Fruit fly (Drosophila melanogaster) whole organism, embryonic: ENCODE data around the gene Tusp.

Experiments used
- Bdp1 ChIP-seq: fragments of 200-800 bp; sonication (Bioruptor generic); optimal IDR thresholded peaks from 3 replicates; lab custom pipeline; 2016; ENCODE audit warnings: missing biosample characterization, missing genetic modification characterization
- C15 ChIP-seq: fragments of 200-800 bp; sonication (Bioruptor generic); IDR thresholded peaks from 3 replicates; pipeline ENCODE4 v1.3.6; 2022; ENCODE audit warnings: missing biosample characterization, missing genetic modification characterization
- CG10209 ChIP-seq: fragments of 200-800 bp; sonication (Bioruptor generic); optimal IDR thresholded peaks from 3 replicates; lab custom pipeline; 2017; ENCODE audit warnings: missing biosample characterization, mild to moderate bottlenecking, missing genetic modification characterization, missing genetic modification reagents
- CG10654 ChIP-seq: fragments of 200-800 bp; sonication (Bioruptor generic); optimal IDR thresholded peaks from 2 replicates; lab custom pipeline; 2016; ENCODE audit warnings: missing biosample characterization, missing genetic modification characterization
- CG11456 ChIP-seq: fragments of 200-800 bp; sonication (Bioruptor generic); IDR thresholded peaks from 3 replicates; pipeline ENCODE4 v1.3.6; 2022; ENCODE audit warnings: missing biosample characterization, missing genetic modification characterization
- CG14050 ChIP-seq: fragments of 200-800 bp; sonication (Bioruptor generic); IDR thresholded peaks from 3 replicates; pipeline ENCODE4 v1.3.6; 2022; ENCODE audit warnings: missing biosample characterization, missing genetic modification characterization
- CG14441 ChIP-seq: fragments of 200-800 bp; sonication (Bioruptor generic); IDR thresholded peaks from 2 replicates; pipeline ENCODE4 v1.3.6; 2022; ENCODE audit warnings: missing biosample characterization, missing genetic modification characterization
- CG15073 ChIP-seq: fragments of 200-800 bp; sonication (Bioruptor generic); optimal IDR thresholded peaks from 2 replicates; lab custom pipeline; 2016; ENCODE audit warnings: missing biosample characterization, missing genetic modification characterization
- CG16863 ChIP-seq: fragments of 200-800 bp; sonication (Bioruptor generic); optimal IDR thresholded peaks from 3 replicates; lab custom pipeline; 2016; ENCODE audit warnings: missing biosample characterization, missing genetic modification characterization
- CG17328 ChIP-seq: fragments of 200-800 bp; sonication (Bioruptor generic); IDR thresholded peaks from 2 replicates; pipeline ENCODE4 v1.3.6; 2022; ENCODE audit warnings: missing biosample characterization, missing genetic modification characterization
- CG17359 ChIP-seq: fragments of 200-800 bp; sonication (Bioruptor generic); optimal IDR thresholded peaks from 3 replicates; lab custom pipeline; 2018; ENCODE audit warnings: missing biosample characterization, mild to moderate bottlenecking, missing genetic modification characterization, moderate library complexity
- CG17829 ChIP-seq: fragments of 200-800 bp; optimal IDR thresholded peaks from 2 replicates; lab custom pipeline; 2019; ENCODE audit warnings: missing biosample characterization, mild to moderate bottlenecking, missing genetic modification characterization, moderate library complexity
- CG1792 ChIP-seq: fragments of 200-800 bp; sonication (Bioruptor generic); optimal IDR thresholded peaks from 2 replicates; lab custom pipeline; 2016; ENCODE audit warnings: missing biosample characterization, missing genetic modification characterization
- CG1832 ChIP-seq: fragments of 200-800 bp; sonication (Bioruptor generic); optimal IDR thresholded peaks from 2 replicates; lab custom pipeline; 2017; ENCODE audit warnings: missing biosample characterization, mild to moderate bottlenecking, missing genetic modification characterization, inconsistent platforms
- CG34376 ChIP-seq: fragments of 200-800 bp; sonication (Bioruptor generic); optimal IDR thresholded peaks from 2 replicates; lab custom pipeline; 2018; ENCODE audit warnings: missing biosample characterization, mild to moderate bottlenecking, missing genetic modification characterization
- CG42726 ChIP-seq: fragments of 200-800 bp; sonication (Bioruptor generic); IDR thresholded peaks from 2 replicates; pipeline ENCODE4 v1.3.6; 2022; ENCODE audit warnings: missing biosample characterization, missing genetic modification characterization; ENCODE audit not compliant: partially characterized antibody
- CG6254 ChIP-seq: fragments of 200-800 bp; sonication (Bioruptor generic); optimal IDR thresholded peaks from 3 replicates; lab custom pipeline; 2017; ENCODE audit warnings: mild to moderate bottlenecking, missing biosample characterization, missing genetic modification reagents, missing genetic modification characterization
- CG6791 ChIP-seq: fragments of 200-800 bp; sonication (Bioruptor generic); IDR thresholded peaks from 3 replicates; pipeline ENCODE4 v1.3.6; 2022; ENCODE audit warnings: missing biosample characterization, missing genetic modification characterization; ENCODE audit not compliant: partially characterized antibody
- CG7839 ChIP-seq: fragments of 200-800 bp; sonication (Bioruptor generic); optimal IDR thresholded peaks from 3 replicates; lab custom pipeline; 2018; ENCODE audit warnings: missing biosample characterization, mild to moderate bottlenecking, missing genetic modification characterization, moderate library complexity
- CG8281 ChIP-seq: fragments of 200-800 bp; sonication (Bioruptor generic); optimal IDR thresholded peaks from 2 replicates; lab custom pipeline; 2018; ENCODE audit warnings: missing biosample characterization, mild to moderate bottlenecking, missing genetic modification characterization, moderate library complexity
- CG9609 ChIP-seq: fragments of 200-800 bp; sonication (Bioruptor generic); optimal IDR thresholded peaks from 3 replicates; lab custom pipeline; 2016; ENCODE audit warnings: missing biosample characterization, missing genetic modification characterization
- CrebB ChIP-seq: fragments of 200-800 bp; sonication (Bioruptor generic); optimal IDR thresholded peaks from 3 replicates; lab custom pipeline; 2018; ENCODE audit warnings: missing biosample characterization, mild to moderate bottlenecking, missing genetic modification characterization
- HHEX ChIP-seq: fragments of 200-800 bp; sonication (Bioruptor generic); optimal IDR thresholded peaks from 3 replicates; lab custom pipeline; 2017; ENCODE audit warnings: missing biosample characterization, mild to moderate bottlenecking, missing genetic modification characterization, missing genetic modification reagents
- HLHmδ ChIP-seq: fragments of 200-800 bp; sonication (Bioruptor generic); optimal IDR thresholded peaks from 2 replicates; lab custom pipeline; 2018; ENCODE audit warnings: missing biosample characterization, mild to moderate bottlenecking, missing genetic modification characterization, moderate library complexity
- Hand ChIP-seq: fragments of 200-800 bp; sonication (Bioruptor generic); optimal IDR thresholded peaks from 2 replicates; lab custom pipeline; 2017; ENCODE audit warnings: mild to moderate bottlenecking, missing biosample characterization, missing genetic modification reagents, missing genetic modification characterization
- Hr51 ChIP-seq, 2 experiments: fragments of 200-800 bp; sonication (Bioruptor generic); optimal IDR thresholded peaks; 2 replicates in 1 of 2; 3 replicates in 1 of 2; lab custom pipeline; 2016 to 2018; ENCODE audit warnings: missing biosample characterization in 2 of 2, missing genetic modification characterization in 2 of 2, mild to moderate bottlenecking in 1 of 2, moderate library complexity in 1 of 2
- Hsf ChIP-seq: fragments of 200-800 bp; sonication (Bioruptor generic); optimal IDR thresholded peaks from 3 replicates; lab custom pipeline; 2016; ENCODE audit warnings: missing biosample characterization, missing genetic modification characterization
- Nf-YB ChIP-seq: fragments of 200-800 bp; sonication (Bioruptor generic); optimal IDR thresholded peaks from 3 replicates; lab custom pipeline; 2019; ENCODE audit warnings: missing biosample characterization, mild to moderate bottlenecking, missing genetic modification characterization, moderate library complexity
- Opbp ChIP-seq: fragments of 200-800 bp; sonication (Bioruptor generic); IDR thresholded peaks from 3 replicates; pipeline ENCODE4 v1.3.6; 2022; ENCODE audit warnings: missing biosample characterization, missing genetic modification characterization; ENCODE audit not compliant: partially characterized antibody
- Poxn ChIP-seq: fragments of 200-800 bp; sonication (Bioruptor generic); IDR thresholded peaks from 2 replicates; pipeline ENCODE4 v1.3.6; 2022; ENCODE audit warnings: missing biosample characterization, missing genetic modification characterization
- Ptx1 ChIP-seq: fragments of 200-800 bp; sonication (Bioruptor generic); IDR thresholded peaks from 2 replicates; pipeline ENCODE4 v1.3.6; 2022; ENCODE audit warnings: missing biosample characterization, missing genetic modification characterization
- Six4 ChIP-seq: fragments of 200-800 bp; sonication (Bioruptor generic); optimal IDR thresholded peaks from 2 replicates; lab custom pipeline; 2016; ENCODE audit warnings: missing biosample characterization, missing genetic modification characterization
- TFAM ChIP-seq: fragments of 200-800 bp; sonication (Bioruptor generic); optimal IDR thresholded peaks from 2 replicates; lab custom pipeline; 2017; ENCODE audit warnings: missing biosample characterization, missing genetic modification characterization, inconsistent platforms
- Taf1 ChIP-seq: fragments of 200-800 bp; sonication (Bioruptor generic); IDR thresholded peaks from 2 replicates; pipeline ENCODE4 v1.3.6; 2022; ENCODE audit warnings: missing biosample characterization, missing genetic modification characterization
- cad ChIP-seq: fragments of >200 bp; optimal IDR thresholded peaks from 2 replicates; lab custom pipeline; 2017; ENCODE audit warnings: missing biosample characterization, missing genetic modification characterization
- chn ChIP-seq: fragments of 200-800 bp; sonication (Bioruptor generic); optimal IDR thresholded peaks from 2 replicates; lab custom pipeline; 2016; ENCODE audit warnings: missing biosample characterization, missing genetic modification characterization
- corto ChIP-seq: fragments of 200-800 bp; sonication (Bioruptor generic); optimal IDR thresholded peaks from 2 replicates; lab custom pipeline; 2016; ENCODE audit warnings: missing biosample characterization, mild to moderate bottlenecking, missing genetic modification characterization, moderate library complexity
- crp ChIP-seq, 2 experiments: fragments of 200-800 bp; sonication (Bioruptor generic); optimal IDR thresholded peaks; 2 replicates in 1 of 2; 3 replicates in 1 of 2; lab custom pipeline; 2017; ENCODE audit warnings: missing biosample characterization in 2 of 2, missing genetic modification characterization in 2 of 2, mild to moderate bottlenecking in 1 of 2, moderate library complexity in 1 of 2
- dan ChIP-seq: fragments of 200-800 bp; sonication (Bioruptor generic); IDR thresholded peaks from 2 replicates; pipeline ENCODE4 v1.3.6; 2022; ENCODE audit warnings: missing biosample characterization, missing genetic modification characterization
- dmrt11E ChIP-seq: fragments of 200-800 bp; sonication (Bioruptor generic); optimal IDR thresholded peaks from 3 replicates; lab custom pipeline; 2018; ENCODE audit warnings: missing biosample characterization, mild to moderate bottlenecking, missing genetic modification characterization, moderate library complexity
- en ChIP-seq: fragments of 200-800 bp; sonication (Bioruptor generic); optimal IDR thresholded peaks from 2 replicates; lab custom pipeline; 2016; ENCODE audit warnings: missing biosample characterization, missing genetic modification characterization
- esg ChIP-seq: fragments of 200-800 bp; sonication (Bioruptor generic); conservative IDR thresholded peaks from 2 replicates; pipeline ENCODE4 v1.3.6; 2022; ENCODE audit warnings: missing biosample characterization, missing genetic modification characterization
- gcm ChIP-seq: fragments of 200-800 bp; sonication (Bioruptor generic); optimal IDR thresholded peaks from 2 replicates; lab custom pipeline; 2019; ENCODE audit warnings: missing biosample characterization, mild to moderate bottlenecking, missing genetic modification characterization, moderate library complexity
- gsb ChIP-seq: fragments of 200-800 bp; sonication (Bioruptor generic); IDR thresholded peaks from 2 replicates; pipeline ENCODE4 v1.3.6; 2022; ENCODE audit warnings: missing biosample characterization, missing genetic modification characterization
- hb ChIP-seq: fragments of 200-800 bp; sonication (Bioruptor generic); IDR thresholded peaks from 3 replicates; pipeline ENCODE4 v1.3.6; 2022; ENCODE audit warnings: missing biosample characterization, missing genetic modification characterization; ENCODE audit not compliant: partially characterized antibody
- lbe ChIP-seq: fragments of 200-800 bp; sonication (Bioruptor generic); optimal IDR thresholded peaks from 2 replicates; lab custom pipeline; 2016; ENCODE audit warnings: missing biosample characterization, mild to moderate bottlenecking, missing genetic modification characterization
- p53 ChIP-seq: fragments of 200-800 bp; sonication (Bioruptor generic); optimal IDR thresholded peaks from 2 replicates; lab custom pipeline; 2016; ENCODE audit warnings: missing biosample characterization, missing genetic modification characterization
- run ChIP-seq: fragments of 200-800 bp; sonication (Bioruptor generic); optimal IDR thresholded peaks from 3 replicates; lab custom pipeline; 2018; ENCODE audit warnings: missing biosample characterization, mild to moderate bottlenecking, missing genetic modification characterization
- sc ChIP-seq, 3 experiments: fragments of >200 bp in 2 of 3; fragments of 200-800 bp in 1 of 3; sonication (Bioruptor generic) in 1 of 3; optimal IDR thresholded peaks; 2 replicates in 2 of 3; 3 replicates in 1 of 3; lab custom pipeline; 2017; ENCODE audit warnings: mild to moderate bottlenecking in 1 of 3, missing biosample characterization in 1 of 3, missing genetic modification characterization in 1 of 3, missing genetic modification reagents in 1 of 3
- sim ChIP-seq: fragments of 200-800 bp; sonication (Bioruptor generic); IDR thresholded peaks from 2 replicates; pipeline ENCODE4 v1.3.6; 2022; ENCODE audit warnings: missing biosample characterization, missing genetic modification characterization

The Tusp gene

dm6 chr3R:27569706-27570105 is 38.0 kb upstream of the Tusp start (continued):
- TF ChIP-seq Poxn (GFP tag; lab: Robert Waterston, UW) (no peak), CG34376 (peak; percentile 75), CG7839 (peak; percentile 93), CG6254 (peak; percentile 69), gcm (GFP tag; lab: Kevin White, UChicago) (no peak), CG1792 (GFP tag; lab: Kevin White, UChicago) (peak; percentile 88), crp (GFP tag; optimal IDR thresholded peaks at IDR 0.05; lab: Kevin White, UChicago) (peak in 1 of 2 experiments; percentile 5), Taf1 (GFP tag; lab: Robert Waterston, UW) (peak; percentile 88), CG17829 (tag; lab: Kevin White, UChicago) (peak; percentile 81), CG11456 (GFP tag; lab: Robert Waterston, UW) (peak; percentile 92), Hsf (GFP tag; lab: Kevin White, UChicago) (peak; percentile 56), CrebB (tag; lab: Kevin White, UChicago) (peak; percentile 25), hb (no peak), CG9609 (GFP tag; lab: Kevin White, UChicago) (peak; percentile 45), lbe (GFP tag; lab: Kevin White, UChicago) (peak; percentile 89), C15 (peak; percentile 76; the same call in 2 of the 3 replicates), CG17359 (tag; lab: Kevin White, UChicago) (peak; percentile 94), CG10209 (GFP tag; lab: Kevin White, UChicago) (peak; percentile 69), sc (optimal IDR thresholded peaks at IDR 0.05; lab: Kevin White, UChicago) (no peak), sc (GFP tag; optimal IDR thresholded peaks at IDR 0.05; lab: Kevin White, UChicago) (no peak), sim (GFP tag; lab: Robert Waterston, UW) (peak; percentile 57; the same call in 1 of the 2 replicates), CG14050 (GFP tag; lab: Robert Waterston, UW) (peak; percentile 86), corto (GFP tag; lab: Kevin White, UChicago) (peak; percentile 49), CG17328 (peak; percentile 83), CG14441 (GFP tag; lab: Robert Waterston, UW) (peak; percentile 89), p53 (GFP tag; lab: Kevin White, UChicago) (peak; percentile 64), CG1832 (GFP tag; lab: Kevin White, UChicago) (no peak), CG15073 (GFP tag; lab: Kevin White, UChicago) (no peak), CG8281 (tag; lab: Kevin White, UChicago) (peak; percentile 71), Six4 (GFP tag; lab: Kevin White, UChicago) (peak; percentile 83), CG16863 (peak; percentile 77), TFAM (peak; percentile 40), HHEX (peak; percentile 92), gsb (GFP tag; lab: Robert Waterston, UW) (peak; percentile 83), CG10654 (GFP tag; lab: Kevin White, UChicago) (peak; percentile 86), esg (GFP tag; lab: Robert Waterston, UW) (peak; percentile 91), Hr51 (GFP tag; optimal IDR thresholded peaks at IDR 0.05; lab: Kevin White, UChicago) (peak in 1 of 2 experiments; percentile 62), Opbp (GFP tag; lab: Robert Waterston, UW) (no peak), Hand (GFP tag; lab: Kevin White, UChicago) (peak; percentile 57), Ptx1 (GFP tag; lab: Robert Waterston, UW) (peak; percentile 95), en (GFP tag; lab: Kevin White, UChicago) (peak; percentile 64), CG42726 (GFP tag; lab: Robert Waterston, UW) (no peak), Bdp1 (GFP tag; lab: Kevin White, UChicago) (peak; percentile 36), chn (peak; percentile 64), dan (GFP tag; lab: Robert Waterston, UW) (no peak), dmrt11E (tag; lab: Kevin White, UChicago) (no peak), run (tag; lab: Kevin White, UChicago) (peak; percentile 82), CG6791 (no peak), HLHmδ (GFP tag; lab: Kevin White, UChicago) (no peak), cad (GFP tag; lab: Kevin White, UChicago) (no peak), Nf-YB (peak; percentile 23)
